Worm (Caenorhabditis elegans) whole organism, L1 larva: ENCODE data around the gene syx-6.
A peak's percentile ranks its signal among the peaks of the same experiment; 100 is the strongest.

ENCODE experiments used
- C16A3.4 ChIP-seq: fragments of 150-350 bp; optimal IDR thresholded peaks from 2 replicates; lab custom pipeline; 2014; ENCODE audit warnings: missing biosample characterization, missing genetic modification characterization
- C34B4.2 ChIP-seq: sonication (generic microtip); optimal IDR thresholded peaks from 2 replicates; lab custom pipeline; 2017; ENCODE audit warnings: mild to moderate bottlenecking, missing genetic modification characterization, missing compliant biosample characterization
- aha-1 ChIP-seq: fragments of 150-350 bp; optimal IDR thresholded peaks from 2 replicates; lab custom pipeline; 2014; ENCODE audit warnings: missing biosample characterization, missing genetic modification characterization
- ama-1 ChIP-seq: fragments of 150-350 bp; optimal IDR thresholded peaks from 2 replicates; lab custom pipeline; 2014
- blmp-1 ChIP-seq: fragments of 150-350 bp; optimal IDR thresholded peaks from 2 replicates; lab custom pipeline; 2014; ENCODE audit warnings: missing biosample characterization, missing genetic modification characterization
- ceh-63 ChIP-seq: fragments of 200-800 bp; sonication (Bioruptor generic); optimal IDR thresholded peaks from 2 replicates; lab custom pipeline; 2018; ENCODE audit warnings: mild to moderate bottlenecking, missing genetic modification characterization, missing compliant biosample characterization
- ceh-90 ChIP-seq: sonication (generic microtip); optimal IDR thresholded peaks from 2 replicates; lab custom pipeline; 2016; ENCODE audit warnings: missing genetic modification characterization, missing compliant biosample characterization
- dpl-1 ChIP-seq, 3 experiments: fragments of 150-350 bp in 2 of 3; sonication (generic microtip) in 1 of 3; optimal IDR thresholded peaks; 2 replicates each; lab custom pipeline; 2014 to 2017; ENCODE audit warnings: missing biosample characterization in 3 of 3, missing genetic modification characterization in 3 of 3, missing genetic modification reagents in 3 of 3
- efl-1 ChIP-seq, 4 experiments: fragments of 150-350 bp; optimal IDR thresholded peaks in 3 of 4; peaks in 1 of 4; 1 replicate in 1 of 4; 2 replicates in 3 of 4; lab custom pipeline; 2014; ENCODE audit warnings: missing biosample characterization in 2 of 4, missing genetic modification characterization in 2 of 4, missing genetic modification reagents in 2 of 4
- efl-3 ChIP-seq: fragments of 200-800 bp; sonication (Bioruptor generic); optimal IDR thresholded peaks from 2 replicates; lab custom pipeline; 2018; ENCODE audit warnings: mild to moderate bottlenecking, missing genetic modification characterization, missing compliant biosample characterization
- elt-2 ChIP-seq: sonication (generic microtip); optimal IDR thresholded peaks from 2 replicates; lab custom pipeline; 2016; ENCODE audit warnings: missing genetic modification characterization, mild to moderate bottlenecking, inconsistent platforms, missing compliant biosample characterization, missing genetic modification reagents
- elt-3 ChIP-seq, 6 experiments: fragments of 150-350 bp in 1 of 6; sonication (generic microtip); optimal IDR thresholded peaks; 2 replicates each; lab custom pipeline; 2017 to 2018; ENCODE audit warnings: missing biosample characterization in 6 of 6, missing genetic modification characterization in 6 of 6, inconsistent platforms in 1 of 6
- ets-5 ChIP-seq: fragments of 200-800 bp; sonication (Bioruptor generic); IDR thresholded peaks from 2 replicates; pipeline ENCODE4 v1.3.6; 2022; ENCODE audit warnings: missing genetic modification characterization, missing compliant biosample characterization
- fkh-4 ChIP-seq: sonication (generic microtip); optimal IDR thresholded peaks from 2 replicates; lab custom pipeline; 2016; ENCODE audit warnings: missing compliant biosample characterization, missing genetic modification characterization, borderline replicate concordance
- fkh-8 ChIP-seq: sonication (generic microtip); optimal IDR thresholded peaks from 2 replicates; lab custom pipeline; 2016; ENCODE audit warnings: mild to moderate bottlenecking, missing genetic modification characterization, missing compliant biosample characterization
- fos-1 ChIP-seq: fragments of 150-350 bp; optimal IDR thresholded peaks from 2 replicates; lab custom pipeline; 2014; ENCODE audit warnings: missing biosample characterization, missing genetic modification characterization
- grh-1 ChIP-seq: fragments of 200-800 bp; sonication (Bioruptor generic); IDR thresholded peaks from 2 replicates; pipeline ENCODE4 v1.3.6; 2022; ENCODE audit warnings: missing genetic modification reagents, missing genetic modification characterization, missing compliant biosample characterization
- irx-1 ChIP-seq: sonication (generic microtip); optimal IDR thresholded peaks from 2 replicates; lab custom pipeline; 2016; ENCODE audit warnings: missing genetic modification characterization, missing compliant biosample characterization
- jun-1 ChIP-seq: fragments of 150-350 bp; optimal IDR thresholded peaks from 2 replicates; lab custom pipeline; 2014; ENCODE audit warnings: missing biosample characterization, missing genetic modification reagents, missing genetic modification characterization
- lin-14 ChIP-seq: fragments of 200-800 bp; sonication (Bioruptor generic); optimal IDR thresholded peaks from 2 replicates; lab custom pipeline; 2018; ENCODE audit warnings: mild to moderate bottlenecking, missing genetic modification characterization, moderate library complexity, missing compliant biosample characterization
- lin-15B ChIP-seq: fragments of 150-350 bp; sonication (generic microtip); optimal IDR thresholded peaks from 3 replicates; lab custom pipeline; 2014; ENCODE audit warnings: missing biosample characterization, missing genetic modification characterization
- lin-39 ChIP-seq: fragments of 150-350 bp; optimal IDR thresholded peaks from 2 replicates; lab custom pipeline; 2014; ENCODE audit warnings: missing biosample characterization, missing genetic modification reagents, missing genetic modification characterization
- lir-3 ChIP-seq: sonication (generic microtip); optimal IDR thresholded peaks from 2 replicates; lab custom pipeline; 2016; ENCODE audit warnings: mild to moderate bottlenecking, missing genetic modification characterization, moderate library complexity, missing compliant biosample characterization; ENCODE audit not compliant: poor library complexity
- mab-9 ChIP-seq: fragments of 200-800 bp; sonication (Bioruptor generic); IDR thresholded peaks from 2 replicates; pipeline ENCODE4 v1.3.6; 2022; ENCODE audit warnings: missing genetic modification reagents, missing genetic modification characterization, missing compliant biosample characterization
- mef-2 ChIP-seq: fragments of 150-350 bp; optimal IDR thresholded peaks from 2 replicates; lab custom pipeline; 2014; ENCODE audit warnings: missing biosample characterization, missing genetic modification characterization
- nhr-12 ChIP-seq: sonication (generic microtip); optimal IDR thresholded peaks from 2 replicates; lab custom pipeline; 2017; ENCODE audit warnings: missing biosample characterization, missing genetic modification characterization
- nhr-20 ChIP-seq: sonication (generic microtip); optimal IDR thresholded peaks from 2 replicates; lab custom pipeline; 2016; ENCODE audit warnings: mild to moderate bottlenecking, missing genetic modification characterization, missing compliant biosample characterization
- nhr-71 ChIP-seq: sonication (generic microtip); optimal IDR thresholded peaks from 2 replicates; lab custom pipeline; 2016; ENCODE audit warnings: mild to moderate bottlenecking, missing genetic modification characterization, moderate library complexity, missing compliant biosample characterization
- nhr-77 ChIP-seq: fragments of 150-350 bp; optimal IDR thresholded peaks from 2 replicates; lab custom pipeline; 2014; ENCODE audit warnings: missing biosample characterization, missing genetic modification characterization
- nhr-90 ChIP-seq: sonication (generic microtip); optimal IDR thresholded peaks from 2 replicates; lab custom pipeline; 2016; ENCODE audit warnings: mild to moderate bottlenecking, missing genetic modification characterization, missing compliant biosample characterization; ENCODE audit not compliant: poor library complexity
- pag-3 ChIP-seq: sonication (generic microtip); optimal IDR thresholded peaks from 2 replicates; lab custom pipeline; 2017; ENCODE audit warnings: missing genetic modification characterization, mild to moderate bottlenecking, missing compliant biosample characterization, antibody characterized with exemption, borderline replicate concordance; ENCODE audit not compliant: insufficient read depth
- pax-3 ChIP-seq: fragments of 200-800 bp; sonication (Bioruptor generic); optimal IDR thresholded peaks from 2 replicates; lab custom pipeline; 2018; ENCODE audit warnings: mild to moderate bottlenecking, missing genetic modification characterization, moderate library complexity, missing compliant biosample characterization
- pqm-1 ChIP-seq: sonication (generic microtip); optimal IDR thresholded peaks from 3 replicates; lab custom pipeline; 2017; ENCODE audit warnings: missing biosample characterization, missing genetic modification characterization
- snu-23 ChIP-seq: sonication (generic microtip); optimal IDR thresholded peaks from 2 replicates; lab custom pipeline; 2016; ENCODE audit warnings: missing genetic modification characterization, missing compliant biosample characterization
- sox-4 ChIP-seq: sonication (generic microtip); optimal IDR thresholded peaks from 2 replicates; lab custom pipeline; 2016; ENCODE audit warnings: missing genetic modification characterization, missing compliant biosample characterization
- sptf-1 ChIP-seq: fragments of 150-350 bp; optimal IDR thresholded peaks from 2 replicates; lab custom pipeline; 2014; ENCODE audit warnings: missing biosample characterization, missing genetic modification characterization
- swsn-7 ChIP-seq: sonication (generic microtip); optimal IDR thresholded peaks from 2 replicates; lab custom pipeline; 2016; ENCODE audit warnings: missing genetic modification characterization, missing compliant biosample characterization
- tbx-2 ChIP-seq: sonication (generic microtip); optimal IDR thresholded peaks from 2 replicates; lab custom pipeline; 2016; ENCODE audit warnings: missing genetic modification characterization, missing compliant biosample characterization
- tlp-1 ChIP-seq: fragments of 150-350 bp; optimal IDR thresholded peaks from 2 replicates; lab custom pipeline; 2014; ENCODE audit warnings: missing biosample characterization, missing genetic modification characterization
- unc-30 ChIP-seq: sonication (generic microtip); optimal IDR thresholded peaks from 2 replicates; lab custom pipeline; 2017; ENCODE audit warnings: missing biosample characterization, missing genetic modification characterization
- unc-86 ChIP-seq: sonication (generic microtip); optimal IDR thresholded peaks from 2 replicates; lab custom pipeline; 2016; ENCODE audit warnings: missing genetic modification characterization, missing compliant biosample characterization
- zag-1 ChIP-seq: fragments of 150-350 bp; optimal IDR thresholded peaks from 2 replicates; lab custom pipeline; 2014; ENCODE audit warnings: missing biosample characterization, missing genetic modification characterization
- zip-4 ChIP-seq: fragments of 200-800 bp; sonication (Bioruptor generic); optimal IDR thresholded peaks from 2 replicates; lab custom pipeline; 2018; ENCODE audit warnings: mild to moderate bottlenecking, missing genetic modification characterization, moderate library complexity, missing compliant biosample characterization
- ztf-4 ChIP-seq: fragments of 150-350 bp; optimal IDR thresholded peaks from 2 replicates; lab custom pipeline; 2014; ENCODE audit warnings: missing biosample characterization, missing genetic modification characterization

The syx-6 gene

DNA sequence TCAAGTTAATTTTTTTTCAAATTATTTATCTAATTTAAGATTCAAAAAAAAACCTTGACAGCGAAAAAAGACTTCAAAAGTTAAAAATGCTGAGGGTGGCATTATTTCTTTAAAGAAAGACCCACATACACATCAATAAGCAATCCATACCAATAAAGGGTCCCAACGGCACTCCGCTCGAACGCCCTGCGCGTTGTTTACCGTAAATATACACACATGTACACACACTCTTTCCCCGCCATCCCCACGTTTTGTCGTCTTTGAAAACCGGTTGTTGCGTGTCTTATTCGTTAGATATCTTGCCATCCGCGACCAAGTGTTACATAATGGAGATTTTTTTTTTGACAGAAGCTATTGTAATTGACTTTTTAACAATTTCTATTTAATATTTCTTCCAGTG is 4.8 kb upstream of the syx-6 start, which contains the start of gene gcc-1 (continued):
- TF ChIP-seq elt-3 (tag; optimal IDR thresholded peaks at IDR 0.05; lab: Kevin White, UChicago) (peak in 1 of 6 experiments; percentile 56), pag-3 (peak; percentile 13), efl-1 (optimal IDR thresholded peaks at IDR 0.05; lab: Kevin White, UChicago) (peak; percentile 20 to 31), efl-1 (GFP tag; optimal IDR thresholded peaks at IDR 0.05 in 1 of 2; lab: Kevin White, UChicago) (peak; percentile 16 to 34), blmp-1 (tag; lab: Kevin White, UChicago) (peak; percentile 75), nhr-12 (tag; lab: Kevin White, UChicago) (no peak), lir-3 (tag; lab: Kevin White, UChicago) (no peak), efl-3 (GFP tag; lab: Kevin White, UChicago) (no peak), nhr-90 (peak; percentile 55), dpl-1 (GFP tag; optimal IDR thresholded peaks at IDR 0.05; lab: Kevin White, UChicago) (peak in 2 of 3 experiments; percentile 23 to 31), unc-30 (tag; lab: Kevin White, UChicago) (no peak), pqm-1 (tag; lab: Kevin White, UChicago) (no peak), pax-3 (tag; lab: Kevin White, UChicago) (no peak), unc-86 (tag; lab: Kevin White, UChicago) (peak; percentile 16), zip-4 (GFP tag; lab: Kevin White, UChicago) (no peak), fkh-4 (tag; lab: Kevin White, UChicago) (no peak), sox-4 (no peak), lin-14 (GFP tag; lab: Kevin White, UChicago) (peak; percentile 78), zag-1 (no peak), C34B4.2 (no peak), fos-1 (tag; lab: Kevin White, UChicago) (no peak), irx-1 (tag; lab: Kevin White, UChicago) (peak; percentile 3), nhr-71 (peak; percentile 63), fkh-8 (peak; percentile 19), tbx-2 (peak; percentile 51), nhr-20 (peak; percentile 59), sptf-1 (tag; lab: Kevin White, UChicago) (no peak), ceh-63 (GFP tag; lab: Kevin White, UChicago) (no peak), lin-15B (tag; lab: Kevin White, UChicago) (no peak), grh-1 (GFP tag; lab: Robert Waterston, UW) (peak; percentile 90), snu-23 (peak; percentile 55), aha-1 (tag; lab: Kevin White, UChicago) (no peak)

DNA sequence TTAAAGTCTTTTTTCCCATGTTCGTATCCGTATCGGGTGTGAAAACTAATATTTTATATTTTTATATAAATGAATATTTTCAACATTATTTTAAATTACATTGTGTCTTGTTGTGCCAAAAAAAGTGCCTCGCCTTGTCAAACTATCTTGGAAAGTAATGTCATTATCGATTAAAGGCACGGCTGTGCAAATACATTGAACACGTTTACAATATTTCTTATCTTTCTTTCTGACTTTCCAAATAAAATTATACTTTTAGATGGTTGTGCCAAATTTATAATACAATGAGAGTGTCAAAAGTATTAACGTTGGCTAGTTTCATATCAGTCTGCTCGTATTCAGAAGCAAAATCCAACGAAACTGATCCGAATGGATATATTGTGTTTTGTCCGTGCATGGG is 1.2 kb downstream of the syx-6 start, which contains the start of gene pfut-1:
TSS of gene pfut-1 (plus strand) at position 258 of the 400 bp plus-strand sequence.
- TF ChIP-seq ets-5 (GFP tag; lab: Robert Waterston, UW) (no peak), elt-2 (tag; lab: Kevin White, UChicago) (peak; percentile 23)
- TF ChIP-seq, all 84 proteins: peak for 1

- TF ChIP-seq jun-1 (tag; lab: Kevin White, UChicago), result no peak
- TF ChIP-seq grh-1 (GFP tag; lab: Robert Waterston, UW), result no peak
- no peak for TF ChIP-seq nhr-12 (tag; lab: Kevin White, UChicago)
- no peak for TF ChIP-seq mef-2 (tag; lab: Kevin White, UChicago)
- TF ChIP-seq fkh-8, result no peak
- TF ChIP-seq tlp-1, result no peak
- no peak for TF ChIP-seq ztf-4 (tag; lab: Kevin White, UChicago)
- TF ChIP-seq ama-1 (lab: Kevin White, UChicago), result no peak
- TF ChIP-seq pax-3 (tag; lab: Kevin White, UChicago), result no peak
- no peak for TF ChIP-seq mab-9
- TF ChIP-seq lin-15B (tag; lab: Kevin White, UChicago), result no peak
- no peak for TF ChIP-seq ceh-90 (tag; lab: Kevin White, UChicago)
- TF ChIP-seq lin-39, result no peak
- no peak for TF ChIP-seq C16A3.4
- no peak for TF ChIP-seq nhr-77 (tag; lab: Kevin White, UChicago)
- no peak for TF ChIP-seq swsn-7 (tag; lab: Kevin White, UChicago)
- TF ChIP-seq, all 84 proteins: peak for 0
These were observed 6.1 kb downstream of the syx-6 start, which contains the start of gene C15C7.6 for ce11 chrX:3170456-3170855. TSS of gene C15C7.6 (minus strand) at chrX:3170556.
